Fruit fly (Drosophila melanogaster) whole organism, prepupa: Measurements from ENCODE around the gene PLCXD.

ENCODE experiments used
- Blimp-1 ChIP-seq: fragments of 200-800 bp; sonication (Bioruptor generic); optimal IDR thresholded peaks from 3 replicates; lab custom pipeline; 2017; ENCODE audit warnings: missing biosample characterization, missing genetic modification characterization, mild to moderate bottlenecking, moderate library complexity, missing genetic modification reagents
- CG10631 ChIP-seq: fragments of 200-800 bp; sonication (Bioruptor generic); optimal IDR thresholded peaks from 2 replicates; lab custom pipeline; 2016; ENCODE audit warnings: missing biosample characterization, missing genetic modification characterization
- CG10669 ChIP-seq: fragments of 200-800 bp; sonication (Bioruptor generic); optimal IDR thresholded peaks from 3 replicates; lab custom pipeline; 2018; ENCODE audit warnings: missing biosample characterization, mild to moderate bottlenecking, missing genetic modification characterization, moderate library complexity
- CG11294 ChIP-seq: fragments of 200-800 bp; sonication (Bioruptor generic); IDR thresholded peaks from 2 replicates; pipeline ENCODE4 v1.3.6; 2022; ENCODE audit warnings: missing biosample characterization, missing genetic modification characterization
- CG11762 ChIP-seq: fragments of 200-800 bp; sonication (Bioruptor generic); optimal IDR thresholded peaks from 3 replicates; lab custom pipeline; 2016; ENCODE audit warnings: missing biosample characterization, missing genetic modification characterization; ENCODE audit not compliant: insufficient read depth
- CG11902 ChIP-seq: fragments of 200-800 bp; sonication (Bioruptor generic); optimal IDR thresholded peaks from 3 replicates; lab custom pipeline; 2016; ENCODE audit warnings: missing biosample characterization, missing genetic modification characterization
- CG1621 ChIP-seq: fragments of 200-800 bp; sonication (Bioruptor generic); optimal IDR thresholded peaks from 3 replicates; lab custom pipeline; 2018; ENCODE audit warnings: missing biosample characterization, mild to moderate bottlenecking, missing genetic modification characterization
- CG16779 ChIP-seq: fragments of 200-800 bp; sonication (Bioruptor generic); optimal IDR thresholded peaks from 3 replicates; lab custom pipeline; 2017; ENCODE audit warnings: missing biosample characterization, mild to moderate bottlenecking, missing genetic modification characterization
- CG3032 ChIP-seq: fragments of 200-800 bp; optimal IDR thresholded peaks from 2 replicates; lab custom pipeline; 2019; ENCODE audit warnings: missing biosample characterization, mild to moderate bottlenecking, missing genetic modification characterization, moderate library complexity
- CG31627 ChIP-seq: fragments of 200-800 bp; sonication (Bioruptor generic); optimal IDR thresholded peaks from 3 replicates; lab custom pipeline; 2016; ENCODE audit warnings: missing biosample characterization, missing genetic modification characterization
- CG32006 ChIP-seq: fragments of 200-800 bp; sonication (Bioruptor generic); optimal IDR thresholded peaks from 3 replicates; lab custom pipeline; 2017; ENCODE audit warnings: missing biosample characterization, mild to moderate bottlenecking, missing genetic modification characterization
- CG34406 ChIP-seq: fragments of 200-800 bp; sonication (Bioruptor generic); optimal IDR thresholded peaks from 3 replicates; lab custom pipeline; 2016; ENCODE audit warnings: missing biosample characterization, missing genetic modification characterization
- CG4318 ChIP-seq: fragments of 200-800 bp; sonication (Bioruptor generic); optimal IDR thresholded peaks from 3 replicates; lab custom pipeline; 2017; ENCODE audit warnings: missing biosample characterization, mild to moderate bottlenecking, missing genetic modification characterization
- CG6163 ChIP-seq: fragments of 200-800 bp; sonication (Bioruptor generic); IDR thresholded peaks from 3 replicates; pipeline ENCODE4 v1.3.6; 2022; ENCODE audit warnings: missing biosample characterization, missing genetic modification characterization
- CG6276 ChIP-seq: fragments of 200-800 bp; sonication (Bioruptor generic); optimal IDR thresholded peaks from 2 replicates; lab custom pipeline; 2017; ENCODE audit warnings: missing biosample characterization, mild to moderate bottlenecking, missing genetic modification characterization
- CG6792 ChIP-seq: fragments of 200-800 bp; sonication (Bioruptor generic); optimal IDR thresholded peaks from 3 replicates; lab custom pipeline; 2016; ENCODE audit warnings: missing biosample characterization, missing genetic modification characterization
- CG6808 ChIP-seq: fragments of 200-800 bp; sonication (Bioruptor generic); optimal IDR thresholded peaks from 3 replicates; lab custom pipeline; 2017; ENCODE audit warnings: missing biosample characterization, missing genetic modification characterization, mild to moderate bottlenecking, moderate library complexity, missing genetic modification reagents
- CG6854 ChIP-seq: fragments of 200-800 bp; sonication (Bioruptor generic); optimal IDR thresholded peaks from 2 replicates; lab custom pipeline; 2017; ENCODE audit warnings: missing biosample characterization, mild to moderate bottlenecking, missing genetic modification characterization
- CG8319 ChIP-seq: fragments of 200-800 bp; sonication (Bioruptor generic); optimal IDR thresholded peaks from 3 replicates; lab custom pipeline; 2016; ENCODE audit warnings: missing biosample characterization, missing genetic modification characterization
- CG9139 ChIP-seq: fragments of 200-800 bp; sonication (Bioruptor generic); optimal IDR thresholded peaks from 3 replicates; lab custom pipeline; 2017; ENCODE audit warnings: missing biosample characterization, mild to moderate bottlenecking, missing genetic modification characterization
- Eip75B ChIP-seq: fragments of 200-800 bp; sonication (Bioruptor generic); optimal IDR thresholded peaks from 3 replicates; lab custom pipeline; 2016; ENCODE audit warnings: missing biosample characterization, missing genetic modification characterization
- Eip78C ChIP-seq: fragments of 200-800 bp; sonication (Bioruptor generic); peaks from one replicate; lab custom pipeline; 2016; ENCODE audit warnings: missing biosample characterization, missing genetic modification characterization
- Eip93F ChIP-seq: fragments of 200-800 bp; sonication (Bioruptor generic); optimal IDR thresholded peaks from 2 replicates; lab custom pipeline; 2016; ENCODE audit warnings: missing biosample characterization, mild to moderate bottlenecking, missing genetic modification characterization
- Ets21C ChIP-seq: fragments of 200-800 bp; sonication (Bioruptor generic); optimal IDR thresholded peaks from 3 replicates; lab custom pipeline; 2016; ENCODE audit warnings: missing biosample characterization, missing genetic modification characterization
- Ets96B ChIP-seq: fragments of 200-800 bp; optimal IDR thresholded peaks from 2 replicates; lab custom pipeline; 2019; ENCODE audit warnings: missing biosample characterization, mild to moderate bottlenecking, missing genetic modification characterization, moderate library complexity
- Gug ChIP-seq: fragments of 200-800 bp; sonication (Bioruptor generic); IDR thresholded peaks from 2 replicates; pipeline ENCODE4 v1.3.6; 2022; ENCODE audit warnings: missing biosample characterization, missing genetic modification characterization
- Hr39 ChIP-seq: fragments of 200-800 bp; sonication (Bioruptor generic); optimal IDR thresholded peaks from 2 replicates; lab custom pipeline; 2016; ENCODE audit warnings: missing biosample characterization, missing genetic modification characterization
- Hr4 ChIP-seq: fragments of 200-800 bp; sonication (Bioruptor generic); optimal IDR thresholded peaks from 3 replicates; lab custom pipeline; 2016; ENCODE audit warnings: missing biosample characterization, missing genetic modification characterization
- Met ChIP-seq: fragments of 200-800 bp; sonication (Bioruptor generic); optimal IDR thresholded peaks from 3 replicates; lab custom pipeline; 2016; ENCODE audit warnings: missing biosample characterization, missing genetic modification characterization
- OdsH ChIP-seq: fragments of 200-800 bp; sonication (Bioruptor generic); optimal IDR thresholded peaks from 3 replicates; lab custom pipeline; 2016; ENCODE audit warnings: missing biosample characterization, missing genetic modification characterization
- Smox ChIP-seq: fragments of 200-800 bp; sonication (Bioruptor generic); optimal IDR thresholded peaks from 3 replicates; lab custom pipeline; 2016; ENCODE audit warnings: missing biosample characterization, missing genetic modification characterization
- Sox102F ChIP-seq: fragments of 200-800 bp; sonication (Bioruptor generic); optimal IDR thresholded peaks from 2 replicates; lab custom pipeline; 2016; ENCODE audit warnings: missing biosample characterization, mild to moderate bottlenecking, missing genetic modification characterization
- Sox14 ChIP-seq: fragments of 200-800 bp; sonication (Bioruptor generic); optimal IDR thresholded peaks from 3 replicates; lab custom pipeline; 2016; ENCODE audit warnings: missing biosample characterization, missing genetic modification characterization
- Sox15 ChIP-seq: fragments of 200-800 bp; sonication (Bioruptor generic); optimal IDR thresholded peaks from 3 replicates; lab custom pipeline; 2016; ENCODE audit warnings: missing biosample characterization, missing genetic modification characterization
- achi ChIP-seq: fragments of 200-800 bp; sonication (Bioruptor generic); optimal IDR thresholded peaks from 3 replicates; lab custom pipeline; 2016; ENCODE audit warnings: missing biosample characterization, missing genetic modification characterization
- acj6 ChIP-seq: fragments of 200-800 bp; sonication (Bioruptor generic); optimal IDR thresholded peaks from 3 replicates; lab custom pipeline; 2016; ENCODE audit warnings: missing biosample characterization, missing genetic modification characterization
- cyc ChIP-seq: fragments of 200-800 bp; sonication (Bioruptor generic); optimal IDR thresholded peaks from 3 replicates; lab custom pipeline; 2016; ENCODE audit warnings: missing biosample characterization, missing genetic modification characterization
- dac ChIP-seq: fragments of 200-800 bp; sonication (Bioruptor generic); optimal IDR thresholded peaks from 2 replicates; lab custom pipeline; 2017; ENCODE audit warnings: missing biosample characterization, mild to moderate bottlenecking, missing genetic modification characterization
- dsx ChIP-seq: fragments of 200-800 bp; optimal IDR thresholded peaks from 3 replicates; lab custom pipeline; 2019; ENCODE audit warnings: missing biosample characterization, mild to moderate bottlenecking, missing genetic modification characterization, moderate library complexity; ENCODE audit not compliant: poor library complexity, severe bottlenecking
- eg ChIP-seq: fragments of 200-800 bp; sonication (Bioruptor generic); IDR thresholded peaks from 3 replicates; pipeline ENCODE4 v1.3.6; 2022; ENCODE audit warnings: missing biosample characterization, missing genetic modification characterization
- esn ChIP-seq: fragments of 200-800 bp; sonication (Bioruptor generic); optimal IDR thresholded peaks from 2 replicates; lab custom pipeline; 2016; ENCODE audit warnings: missing biosample characterization, mild to moderate bottlenecking, missing genetic modification characterization, moderate library complexity
- fd59A ChIP-seq: fragments of 200-800 bp; sonication (Bioruptor generic); optimal IDR thresholded peaks from 2 replicates; lab custom pipeline; 2017; ENCODE audit warnings: missing biosample characterization, mild to moderate bottlenecking, missing genetic modification characterization, missing genetic modification reagents
- fd85E ChIP-seq: fragments of 200-800 bp; sonication (Bioruptor generic); optimal IDR thresholded peaks from 3 replicates; lab custom pipeline; 2016; ENCODE audit warnings: missing biosample characterization, missing genetic modification characterization
- fkh ChIP-seq: fragments of 200-800 bp; sonication (Bioruptor generic); optimal IDR thresholded peaks from 3 replicates; lab custom pipeline; 2017; ENCODE audit warnings: missing biosample characterization, mild to moderate bottlenecking, missing genetic modification characterization, moderate library complexity
- lz ChIP-seq: fragments of 200-800 bp; sonication (Bioruptor generic); optimal IDR thresholded peaks from 3 replicates; lab custom pipeline; 2016; ENCODE audit warnings: missing biosample characterization, missing genetic modification characterization
- net ChIP-seq: fragments of 200-800 bp; sonication (Bioruptor generic); optimal IDR thresholded peaks from 3 replicates; lab custom pipeline; 2016; ENCODE audit warnings: missing biosample characterization, missing genetic modification characterization
- pdm3 ChIP-seq: fragments of 200-800 bp; sonication (Bioruptor generic); optimal IDR thresholded peaks from 3 replicates; lab custom pipeline; 2016; ENCODE audit warnings: missing biosample characterization, missing genetic modification characterization
- spab ChIP-seq: fragments of 200-800 bp; sonication (Bioruptor generic); optimal IDR thresholded peaks from 2 replicates; lab custom pipeline; 2017; ENCODE audit warnings: missing biosample characterization, mild to moderate bottlenecking, missing genetic modification characterization, missing genetic modification reagents
- ss ChIP-seq, 2 experiments: fragments of 200-800 bp; sonication (Bioruptor generic); optimal IDR thresholded peaks; 2 replicates in 1 of 2; 3 replicates in 1 of 2; lab custom pipeline; 2017 to 2018; ENCODE audit warnings: mild to moderate bottlenecking in 2 of 2, missing biosample characterization in 2 of 2, missing genetic modification characterization in 2 of 2, moderate library complexity in 1 of 2
- svp ChIP-seq: fragments of 200-800 bp; sonication (Bioruptor generic); peaks from one replicate; lab custom pipeline; 2016; ENCODE audit warnings: missing biosample characterization, missing genetic modification characterization
- topi ChIP-seq: fragments of 200-800 bp; sonication (Bioruptor generic); optimal IDR thresholded peaks from 3 replicates; lab custom pipeline; 2016; ENCODE audit warnings: missing biosample characterization, missing genetic modification characterization
- vri ChIP-seq: fragments of 200-800 bp; sonication (Bioruptor generic); optimal IDR thresholded peaks from 3 replicates; lab custom pipeline; 2016; ENCODE audit warnings: missing biosample characterization, mild to moderate bottlenecking, missing genetic modification characterization

The PLCXD gene

DNA sequence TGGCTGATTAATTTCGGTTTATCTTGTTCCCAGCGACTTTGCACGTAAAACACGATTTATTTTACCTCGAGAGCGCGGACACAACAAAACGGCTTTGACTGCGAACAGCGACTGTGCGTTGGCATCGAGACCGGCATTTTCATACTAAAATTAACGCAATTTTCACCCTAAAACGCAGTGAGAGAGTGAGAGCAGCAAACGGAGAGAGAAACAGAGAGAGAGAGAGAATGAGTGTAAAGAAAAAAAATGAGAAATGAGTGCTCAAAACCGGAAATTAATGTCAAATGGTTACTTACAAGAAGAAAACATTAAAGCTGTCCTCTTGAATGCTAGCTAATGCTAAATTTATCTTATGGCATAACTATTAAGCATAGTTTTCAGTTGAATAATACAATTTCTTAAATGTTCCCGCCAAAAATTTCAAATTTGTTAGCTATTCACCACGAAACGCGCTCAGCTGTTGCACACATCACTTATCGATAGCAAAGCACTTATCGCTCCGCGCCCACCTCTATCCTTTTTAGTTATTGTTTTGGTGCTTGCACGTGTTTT, 6.7 kb downstream of the PLCXD start, which contains the start of the genes JhI-21, RpL7-like and CG34164:
JhI-21 (minus strand) TSS at position 206 of the 552 bp plus-strand sequence.
RpL7-like (plus strand) TSS at position 490 of the 552 bp plus-strand sequence.
CG34164 (plus strand) TSS at position 512 of the 552 bp plus-strand sequence.
- TF ChIP-seq svp (GFP tag; lab: Kevin White, UChicago) (no peak), Met (GFP tag; lab: Kevin White, UChicago) (no peak), Eip75B (GFP tag; lab: Kevin White, UChicago) (no peak), fd59A (no peak), Hr4 (no peak), fkh (no peak), acj6 (GFP tag; lab: Kevin White, UChicago) (no peak), CG6854 (GFP tag; lab: Kevin White, UChicago) (peak; percentile 61), OdsH (GFP tag; lab: Kevin White, UChicago) (no peak), Gug (GFP tag; lab: Robert Waterston, UW) (no peak), pdm3 (GFP tag; lab: Kevin White, UChicago) (no peak), Smox (GFP tag; lab: Kevin White, UChicago) (no peak), CG11294 (no peak), dsx (GFP tag; lab: Kevin White, UChicago) (no peak), CG32006 (GFP tag; lab: Kevin White, UChicago) (no peak), esn (GFP tag; lab: Kevin White, UChicago) (peak; percentile 40), CG11762 (no peak), Eip93F (GFP tag; lab: Kevin White, UChicago) (no peak), CG10631 (GFP tag; lab: Kevin White, UChicago) (no peak), Eip78C (GFP tag; lab: Kevin White, UChicago) (peak; percentile 77), fd85E (GFP tag; lab: Kevin White, UChicago) (no peak), Sox102F (no peak), Ets21C (no peak), CG31627 (GFP tag; lab: Kevin White, UChicago) (no peak), vri (GFP tag; lab: Kevin White, UChicago) (no peak), CG6792 (GFP tag; lab: Kevin White, UChicago) (peak; percentile 1), eg (GFP tag; lab: Robert Waterston, UW) (no peak; the same call in 2 of the 3 replicates), CG6276 (no peak), topi (no peak), CG9139 (GFP tag; lab: Kevin White, UChicago) (no peak), CG1621 (tag; lab: Kevin White, UChicago) (no peak), dac (GFP tag; lab: Kevin White, UChicago) (no peak), CG8319 (GFP tag; lab: Kevin White, UChicago) (no peak), net (GFP tag; lab: Kevin White, UChicago) (no peak), CG6808 (GFP tag; lab: Kevin White, UChicago) (no peak), Sox14 (GFP tag; lab: Kevin White, UChicago) (no peak), Sox15 (GFP tag; lab: Kevin White, UChicago) (no peak), Ets96B (no peak), ss (GFP tag; optimal IDR thresholded peaks at IDR 0.05; lab: Kevin White, UChicago) (no peak), cyc (GFP tag; lab: Kevin White, UChicago) (no peak), CG4318 (no peak), CG34406 (GFP tag; lab: Kevin White, UChicago) (no peak), Hr39 (GFP tag; lab: Kevin White, UChicago) (no peak), lz (GFP tag; lab: Kevin White, UChicago) (no peak), spab (GFP tag; lab: Kevin White, UChicago) (no peak), CG10669 (GFP tag; lab: Kevin White, UChicago) (no peak), CG16779 (tag; lab: Kevin White, UChicago) (peak; percentile 61), achi (GFP tag; lab: Kevin White, UChicago) (peak; percentile 44), CG11902 (no peak), CG3032 (no peak), Blimp-1 (GFP tag; lab: Kevin White, UChicago) (no peak), CG6163 (no peak; the same call in 2 of the 3 replicates)
